Fruit fly (Drosophila melanogaster) Kc167 (cell line): ENCODE results near the gene kz.

Experiments
- Myc ChIP-seq: fragments of >200 bp; optimal IDR thresholded peaks from 2 replicates; lab custom pipeline; 2017; ENCODE audit warnings: missing external identifiers
- Sin3A ChIP-seq: fragments of >200 bp; optimal IDR thresholded peaks from 2 replicates; lab custom pipeline; 2018; ENCODE audit warnings: missing external identifiers
- h ChIP-seq: fragments of >200 bp; optimal IDR thresholded peaks from 3 replicates; lab custom pipeline; 2018; ENCODE audit warnings: missing external identifiers
- insv ChIP-seq: fragments of >200 bp; optimal IDR thresholded peaks from 3 replicates; lab custom pipeline; 2018; ENCODE audit warnings: missing external identifiers
- psq ChIP-seq: fragments of >200 bp; optimal IDR thresholded peaks from 2 replicates; lab custom pipeline; 2017; ENCODE audit warnings: missing external identifiers
- ttk ChIP-seq: sonication (Bioruptor generic); optimal IDR thresholded peaks from 2 replicates; lab custom pipeline; 2017; ENCODE audit warnings: missing external identifiers

kz gene

DNA sequence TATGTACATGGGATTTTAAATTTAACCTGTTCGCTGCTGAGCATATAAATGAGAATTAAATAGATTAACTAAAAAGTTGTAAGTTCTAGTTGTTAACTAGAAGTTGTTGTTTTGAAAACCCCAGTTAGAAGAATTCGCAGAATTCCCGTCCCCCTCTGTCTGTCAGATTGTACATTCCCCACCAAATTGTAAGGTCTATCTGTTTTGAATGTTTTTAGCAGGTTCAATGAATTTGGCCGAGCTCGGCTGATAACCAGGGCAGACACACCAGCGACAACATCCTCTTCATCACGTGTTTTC, 43.6 kb downstream of the kz start:
- TF ChIP-seq Myc (lab: Kevin White, UChicago) (no peak), insv (no peak), Sin3A (lab: Kevin White, UChicago) (no peak), h (lab: Kevin White, UChicago) (no peak), ttk (lab: Kevin White, UChicago) (no peak), psq (no peak)

DNA sequence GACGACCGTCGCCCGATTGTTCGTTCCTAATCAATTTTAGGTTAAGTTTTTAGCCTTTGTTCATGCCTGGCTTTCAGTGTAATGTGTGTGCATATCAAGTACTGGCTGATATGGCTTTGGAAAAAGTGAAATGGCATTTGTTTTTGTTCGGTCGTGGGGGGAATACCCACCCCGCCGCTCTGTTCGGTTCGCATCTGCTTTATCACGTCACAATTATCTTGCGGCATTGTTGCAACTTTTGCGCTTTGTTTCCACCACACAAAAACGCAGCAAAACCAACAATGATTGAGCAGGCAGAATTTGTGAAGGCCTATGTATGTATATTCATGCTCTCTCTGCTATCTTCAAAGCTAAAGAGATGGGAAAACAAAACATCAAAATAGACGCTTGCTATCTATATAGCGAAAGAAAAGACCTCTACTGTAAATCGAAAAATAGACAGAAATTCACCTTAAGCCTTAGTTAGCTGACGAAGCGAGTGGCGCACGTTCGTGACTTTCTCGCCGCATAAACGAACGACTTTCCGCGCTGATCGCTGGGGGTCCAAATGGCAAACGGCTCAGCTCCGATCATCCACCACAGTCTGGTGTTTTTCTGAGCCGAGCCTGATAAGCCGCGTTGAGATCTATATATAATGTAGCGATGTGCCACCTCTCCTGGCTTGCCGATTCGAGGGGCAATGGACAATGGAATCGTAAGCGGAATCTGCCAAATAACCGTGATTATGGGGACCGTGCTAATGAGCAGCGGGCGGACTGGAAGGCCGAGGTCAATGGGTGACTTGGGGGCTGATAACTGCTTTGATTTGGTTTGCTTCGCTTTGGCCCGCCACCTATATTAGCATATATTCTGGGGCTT, 44.2 kb downstream of the kz start:
- TF ChIP-seq Myc (lab: Kevin White, UChicago): no peak
- no peak for TF ChIP-seq insv
- TF ChIP-seq ttk (lab: Kevin White, UChicago): no peak
- TF ChIP-seq psq: no peak
- TF ChIP-seq Sin3A (lab: Kevin White, UChicago): no peak
- TF ChIP-seq h (lab: Kevin White, UChicago): no peak

DNA sequence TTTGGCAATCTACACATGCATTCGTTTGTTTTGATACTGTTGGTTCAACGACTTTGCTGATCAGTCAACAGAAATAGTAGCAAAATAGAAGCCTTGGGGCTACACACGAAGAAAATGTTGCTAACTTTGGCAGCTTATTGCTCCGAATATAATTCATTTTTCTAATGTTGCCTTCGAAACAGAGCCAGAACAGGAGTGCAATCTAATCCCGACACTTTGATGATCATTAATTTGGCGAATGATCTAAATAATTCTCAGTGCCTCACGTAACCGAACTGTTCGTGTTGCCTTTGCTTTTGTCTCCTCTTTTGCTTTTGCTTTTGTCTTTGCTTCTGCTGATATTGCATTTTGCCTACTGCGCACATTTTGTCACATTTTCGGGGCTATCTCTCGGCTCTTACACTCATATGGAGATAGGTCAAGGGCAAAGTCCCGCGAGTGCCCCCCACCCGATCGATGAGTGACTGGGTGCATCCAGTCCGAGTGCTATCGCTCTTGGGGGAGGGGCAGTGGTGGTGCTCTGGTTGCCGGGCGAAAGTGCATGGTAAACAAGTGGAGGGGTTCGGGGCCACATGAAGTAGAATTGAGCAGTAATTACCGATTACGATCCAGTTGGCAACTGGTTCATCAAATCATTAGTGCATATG, 45.6 kb downstream of the kz start:
- TF ChIP-seq Myc (lab: Kevin White, UChicago) (no peak), psq (no peak), insv (no peak), Sin3A (lab: Kevin White, UChicago) (no peak), ttk (lab: Kevin White, UChicago) (no peak), h (lab: Kevin White, UChicago) (no peak)

DNA sequence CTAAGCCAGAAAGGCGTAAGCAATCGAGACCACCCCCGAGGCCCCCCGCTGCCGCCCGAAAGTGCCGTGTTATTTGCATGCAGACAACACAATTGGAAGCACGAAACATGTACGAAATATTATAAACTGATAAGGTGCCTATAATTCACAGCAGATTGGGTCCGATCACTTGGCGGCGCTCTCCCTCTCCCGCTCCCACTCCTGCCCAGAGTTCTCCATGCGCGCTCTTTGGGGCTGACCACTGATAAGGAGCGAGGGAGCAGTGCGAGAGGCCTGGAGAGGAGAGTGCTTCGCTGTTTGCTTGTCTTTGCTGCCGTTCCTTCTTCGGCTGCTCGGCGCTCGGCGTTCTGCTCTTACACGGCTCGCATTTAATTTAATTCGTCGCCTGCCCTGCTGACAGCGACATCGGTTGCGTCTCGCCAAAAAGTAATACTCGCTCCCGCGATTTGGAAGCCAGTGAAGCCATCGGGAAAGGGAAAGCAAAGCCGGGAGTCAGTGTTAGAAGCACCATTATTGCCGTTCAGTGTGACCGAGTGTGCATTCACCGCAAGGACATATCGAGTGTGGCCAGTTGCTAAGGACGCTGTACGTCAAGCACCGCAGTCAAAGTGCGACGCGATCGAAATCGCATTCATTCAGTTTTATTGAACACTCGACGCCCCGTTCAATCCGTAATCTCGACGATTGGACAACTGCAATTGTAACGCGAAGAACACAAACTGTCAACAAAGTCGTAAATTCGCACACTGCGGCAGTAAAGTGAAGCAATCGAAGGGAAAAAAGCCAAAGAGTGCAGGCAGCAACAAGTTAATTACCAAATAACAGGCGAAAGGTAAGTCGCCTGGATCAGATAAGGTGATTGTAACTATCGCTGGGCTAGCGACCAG, 47.4 kb downstream of the kz start:
- TF ChIP-seq h (lab: Kevin White, UChicago) (no peak), Sin3A (lab: Kevin White, UChicago) (no peak), ttk (lab: Kevin White, UChicago) (no peak), insv (no peak), psq (no peak), Myc (lab: Kevin White, UChicago) (no peak)

DNA sequence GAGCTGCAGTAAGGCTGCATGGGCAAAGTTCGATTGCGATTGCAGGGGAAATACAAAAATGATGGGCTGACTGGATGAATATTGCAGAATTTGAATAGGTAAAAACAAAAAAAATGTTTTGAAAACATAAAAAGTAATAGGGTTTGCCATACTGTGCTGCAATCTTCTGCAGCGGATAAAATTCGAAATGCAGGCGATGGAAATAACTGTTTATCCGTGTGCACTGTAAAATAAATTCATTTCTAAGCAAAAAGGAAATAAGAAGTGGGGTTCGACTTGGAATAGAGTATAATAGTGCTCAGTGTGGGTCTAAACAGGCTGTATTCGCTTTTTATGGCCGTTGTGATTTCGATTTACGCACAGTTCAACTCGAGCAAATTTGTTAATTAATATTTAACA, 48.0 kb downstream of the kz start, which contains the start of gene CG14053:
Gene CG14053, minus strand, starts transcription at position 101 of the 399 bp plus-strand sequence.
- no peak for TF ChIP-seq insv
- TF ChIP-seq h (lab: Kevin White, UChicago): no peak
- TF ChIP-seq Sin3A (lab: Kevin White, UChicago): no peak
- TF ChIP-seq psq: no peak
- TF ChIP-seq Myc (lab: Kevin White, UChicago): no peak

DNA sequence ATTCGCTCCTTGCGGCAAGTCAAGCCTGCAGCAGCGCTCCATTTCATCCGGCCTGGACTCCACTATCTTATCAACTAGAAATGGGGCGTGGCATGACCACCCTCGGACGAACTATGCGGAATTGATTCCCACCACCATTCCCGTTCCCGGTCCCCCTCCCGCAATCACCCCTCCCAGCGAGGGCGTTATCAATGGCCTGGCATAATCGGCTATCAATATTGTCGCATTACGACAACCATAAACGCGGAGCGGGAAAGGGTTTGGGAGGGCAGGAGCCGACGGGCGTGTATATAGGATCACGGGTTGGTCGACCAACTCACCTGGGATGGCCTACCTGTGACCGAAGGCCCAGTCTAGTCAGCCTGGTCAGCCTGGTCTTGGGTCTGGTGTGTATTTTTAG, 48.7 kb downstream of the kz start:
- TF ChIP-seq ttk (lab: Kevin White, UChicago) (no peak), psq (no peak), insv (no peak), h (lab: Kevin White, UChicago) (no peak), Sin3A (lab: Kevin White, UChicago) (no peak), Myc (lab: Kevin White, UChicago) (no peak)

DNA sequence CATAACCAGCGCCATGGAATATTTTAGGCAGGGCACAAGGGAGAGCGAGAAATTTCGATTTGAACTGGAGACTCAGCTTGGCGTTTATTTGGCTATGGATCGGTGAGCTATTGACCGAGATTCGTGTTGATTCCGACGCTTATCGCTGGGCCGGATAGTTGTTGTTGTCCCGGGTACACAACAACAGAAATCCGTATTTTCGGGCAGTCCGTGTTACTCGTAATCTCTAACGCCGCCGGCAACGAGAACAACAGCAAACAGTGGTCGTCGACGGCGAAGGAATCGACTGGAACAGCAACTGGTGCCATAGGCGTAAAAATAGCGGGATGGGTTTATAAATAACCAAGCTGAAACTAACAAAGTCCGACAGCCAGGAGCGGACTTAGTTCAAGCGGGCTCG, 49.9 kb downstream of the kz start:
- TF ChIP-seq psq: no peak
- no peak for TF ChIP-seq Sin3A (lab: Kevin White, UChicago)
- no peak for TF ChIP-seq Myc (lab: Kevin White, UChicago)
- no peak for TF ChIP-seq ttk (lab: Kevin White, UChicago)
- no peak for TF ChIP-seq insv
- TF ChIP-seq h (lab: Kevin White, UChicago): no peak

DNA sequence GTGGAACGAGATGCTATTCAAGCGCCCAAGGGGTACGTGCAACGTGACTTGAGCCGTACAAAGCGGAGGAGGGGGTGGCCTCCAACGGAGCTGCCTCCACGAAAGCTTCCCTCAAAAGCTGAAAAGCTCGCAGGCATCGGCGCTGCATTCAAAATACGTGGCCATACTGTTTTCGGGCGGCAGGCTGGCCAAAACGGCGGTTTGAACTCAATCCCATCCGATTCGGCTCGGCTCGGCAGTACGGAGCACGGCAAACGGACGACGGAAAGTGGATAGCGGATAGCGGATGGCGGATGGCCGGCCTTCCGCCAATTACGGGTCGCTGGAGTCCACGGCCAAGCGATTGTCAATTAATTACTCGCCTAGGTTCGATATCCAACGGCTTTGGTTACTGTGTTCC, 52.9 kb downstream of the kz start, which contains the start of gene Mct1:
Gene Mct1, plus strand, starts transcription at position 301 of the 400 bp plus-strand sequence.
- TF ChIP-seq ttk (lab: Kevin White, UChicago) (no peak), h (lab: Kevin White, UChicago) (no peak), Myc (lab: Kevin White, UChicago) (no peak), Sin3A (lab: Kevin White, UChicago) (no peak), insv (no peak), psq (no peak)
